Worm (Caenorhabditis elegans) whole organism, L2 larva: ENCODE results near the gene fce-2.

Experiments
- C34F6.9 ChIP-seq: fragments of 150-350 bp; optimal IDR thresholded peaks from 2 replicates; lab custom pipeline; 2014; ENCODE audit warnings: missing biosample characterization, missing genetic modification characterization
- F13H6.1 ChIP-seq: sonication (generic microtip); optimal IDR thresholded peaks from 2 replicates; lab custom pipeline; 2016; ENCODE audit warnings: missing genetic modification characterization, missing compliant biosample characterization
- R02D3.7 ChIP-seq: fragments of 150-350 bp; optimal IDR thresholded peaks from 2 replicates; lab custom pipeline; 2014; ENCODE audit warnings: missing biosample characterization, missing genetic modification characterization
- ZK546.5 ChIP-seq: sonication (generic microtip); optimal IDR thresholded peaks from 2 replicates; lab custom pipeline; 2017; ENCODE audit warnings: missing biosample characterization, missing genetic modification characterization
- blmp-1 ChIP-seq: sonication (generic microtip); optimal IDR thresholded peaks from 2 replicates; lab custom pipeline; 2017; ENCODE audit warnings: missing genetic modification characterization, mild to moderate bottlenecking, missing compliant biosample characterization, antibody characterized with exemption, moderate library complexity; ENCODE audit not compliant: insufficient read depth
- ceh-82 ChIP-seq: fragments of 150-350 bp; optimal IDR thresholded peaks from 2 replicates; lab custom pipeline; 2014; ENCODE audit warnings: missing biosample characterization, missing genetic modification characterization
- elt-1 ChIP-seq: fragments of 150-350 bp; optimal IDR thresholded peaks from 2 replicates; lab custom pipeline; 2014; ENCODE audit warnings: missing biosample characterization, missing genetic modification characterization
- fos-1 ChIP-seq: fragments of 150-350 bp; optimal IDR thresholded peaks from 2 replicates; lab custom pipeline; 2014; ENCODE audit warnings: missing biosample characterization, missing genetic modification characterization
- gmeb-1 ChIP-seq: fragments of 150-350 bp; optimal IDR thresholded peaks from 2 replicates; lab custom pipeline; 2014; ENCODE audit warnings: missing biosample characterization, missing genetic modification characterization
- lin-13 ChIP-seq: fragments of 150-350 bp; optimal IDR thresholded peaks from 2 replicates; lab custom pipeline; 2014; ENCODE audit warnings: missing biosample characterization, missing genetic modification reagents, missing genetic modification characterization
- lin-39 ChIP-seq: fragments of 150-350 bp; optimal IDR thresholded peaks from 2 replicates; lab custom pipeline; 2014; ENCODE audit warnings: missing biosample characterization, missing genetic modification reagents, missing genetic modification characterization
- lsy-2 ChIP-seq, 2 experiments: fragments of 150-350 bp in 1 of 2; sonication (generic microtip) in 1 of 2; optimal IDR thresholded peaks; 2 replicates each; lab custom pipeline; 2014 to 2017; ENCODE audit warnings: missing biosample characterization in 2 of 2, missing genetic modification characterization in 2 of 2
- mab-5 ChIP-seq: fragments of 150-350 bp; optimal IDR thresholded peaks from 2 replicates; lab custom pipeline; 2014; ENCODE audit warnings: missing biosample characterization, missing genetic modification characterization
- mbf-1 ChIP-seq: sonication (generic microtip); optimal IDR thresholded peaks from 2 replicates; lab custom pipeline; 2017; ENCODE audit warnings: missing biosample characterization, missing genetic modification characterization
- nhr-10 ChIP-seq: sonication (generic microtip); optimal IDR thresholded peaks from 2 replicates; lab custom pipeline; 2017; ENCODE audit warnings: missing biosample characterization, missing genetic modification characterization
- nhr-21 ChIP-seq: fragments of 150-350 bp; optimal IDR thresholded peaks from 2 replicates; lab custom pipeline; 2014; ENCODE audit warnings: missing biosample characterization, missing genetic modification characterization
- nhr-237 ChIP-seq: fragments of 150-350 bp; optimal IDR thresholded peaks from 2 replicates; lab custom pipeline; 2014; ENCODE audit warnings: missing biosample characterization, missing genetic modification characterization
- nhr-6 ChIP-seq: fragments of 150-350 bp; optimal IDR thresholded peaks from 2 replicates; lab custom pipeline; 2014; ENCODE audit warnings: missing biosample characterization, missing genetic modification characterization
- sem-4 ChIP-seq: fragments of 150-350 bp; optimal IDR thresholded peaks from 2 replicates; lab custom pipeline; 2014; ENCODE audit warnings: missing biosample characterization, missing genetic modification reagents, missing genetic modification characterization
- skn-1 ChIP-seq: sonication (generic microtip); optimal IDR thresholded peaks from 2 replicates; lab custom pipeline; 2017; ENCODE audit warnings: missing biosample characterization, missing genetic modification characterization
- snpc-4 ChIP-seq: fragments of 150-350 bp; optimal IDR thresholded peaks from 2 replicates; lab custom pipeline; 2014; ENCODE audit warnings: missing biosample characterization, missing genetic modification characterization
- ztf-1 ChIP-seq: fragments of 200-800 bp; sonication (Bioruptor generic); conservative IDR thresholded peaks from 2 replicates; pipeline ENCODE4 v1.3.6; 2022; ENCODE audit warnings: missing genetic modification characterization, missing compliant biosample characterization

Gene fce-2

ce11 chrV:20479013-20479739 lies 54.1 kb downstream of the fce-2 start, which contains the start of the genes calf-1 and rpl-2 (continued):
- TF ChIP-seq mbf-1 (tag; lab: Kevin White, UChicago) (no peak), lsy-2 (tag; optimal IDR thresholded peaks at IDR 0.05; lab: Kevin White, UChicago) (peak in 1 of 2 experiments; percentile 83), ceh-82 (no peak), lin-39 (tag; lab: Kevin White, UChicago) (no peak), gmeb-1 (tag; lab: Kevin White, UChicago) (peak; percentile 67), nhr-237 (tag; lab: Kevin White, UChicago) (no peak), lin-13 (GFP tag; lab: Kevin White, UChicago) (peak; percentile 52), fos-1 (tag; lab: Kevin White, UChicago) (no peak), elt-1 (tag; lab: Kevin White, UChicago) (no peak), blmp-1 (tag; lab: Kevin White, UChicago) (no peak), ztf-1 (no peak), mab-5 (tag; lab: Kevin White, UChicago) (no peak), skn-1 (tag; lab: Kevin White, UChicago) (no peak), nhr-21 (tag; lab: Kevin White, UChicago) (no peak), R02D3.7 (peak; percentile 69), nhr-6 (tag; lab: Kevin White, UChicago) (no peak), C34F6.9 (tag; lab: Kevin White, UChicago) (peak; percentile 78)

- TF ChIP-seq sem-4 (no peak), snpc-4 (tag; lab: Kevin White, UChicago) (no peak), nhr-10 (no peak), ZK546.5 (tag; lab: Kevin White, UChicago) (no peak), F13H6.1 (no peak)
These were observed 55.7 kb downstream of the fce-2 start for ce11 chrV:20480790-20481189.
